Worm (Caenorhabditis elegans): ENCODE data around the gene K09A9.6.

The K09A9.6 gene

ce11 chrX:15607498-15608019 lies 30.5 kb downstream of the K09A9.6 start, which contains the start of gene nipi-3 (continued):
- TF ChIP-seq che-1 (tag; optimal IDR thresholded peaks at IDR 0.05): no peak
- no peak for TF ChIP-seq fkh-10 (GFP tag; optimal IDR thresholded peaks at IDR 0.05)
- TF ChIP-seq nhr-11 (tag; optimal IDR thresholded peaks at IDR 0.05): no peak
- TF ChIP-seq gmeb-2 (tag; optimal IDR thresholded peaks at IDR 0.05): no peak
- TF ChIP-seq elt-2 (tag; optimal IDR thresholded peaks at IDR 0.05): peak; percentile 54

- TF ChIP-seq unc-55 (GFP tag; optimal IDR thresholded peaks at IDR 0.05) (no peak), ttx-3 (tag; optimal IDR thresholded peaks at IDR 0.05) (no peak), lin-11 (tag; optimal IDR thresholded peaks at IDR 0.05) (no peak), ref-2 (tag; optimal IDR thresholded peaks at IDR 0.05) (no peak), C08G9.2 (tag; optimal IDR thresholded peaks at IDR 0.05) (no peak), ceh-2 (tag; optimal IDR thresholded peaks at IDR 0.05) (no peak), elt-4 (tag; optimal IDR thresholded peaks at IDR 0.05) (no peak), F13H6.1 (tag; optimal IDR thresholded peaks at IDR 0.05) (no peak), ama-1 (optimal IDR thresholded peaks at IDR 0.05) (no peak), ceh-45 (GFP tag; IDR thresholded peaks at IDR 0.05) (no peak), ceh-9 (tag; optimal IDR thresholded peaks at IDR 0.05) (no peak), ceh-14 (tag; optimal IDR thresholded peaks at IDR 0.05) (no peak), C38D4.7 (GFP tag; optimal IDR thresholded peaks at IDR 0.05) (no peak), Y22D7AL.16 (tag; optimal IDR thresholded peaks at IDR 0.05) (no peak), eyg-1 (tag; optimal IDR thresholded peaks at IDR 0.05) (no peak), pha-2 (tag; optimal IDR thresholded peaks at IDR 0.05) (no peak), ahr-1 (tag; optimal IDR thresholded peaks at IDR 0.05) (no peak), tbx-7 (tag; optimal IDR thresholded peaks at IDR 0.05) (no peak), ceh-24 (tag; optimal IDR thresholded peaks at IDR 0.05) (no peak), dve-1 (tag; optimal IDR thresholded peaks at IDR 0.05) (no peak)
Measured at ce11 chrX:15608593-15608992, 31.6 kb downstream of the K09A9.6 start.

ce11 chrX:15609698-15610097 lies 32.7 kb downstream of the K09A9.6 start:
- no peak for TF ChIP-seq hlh-30 (tag; optimal IDR thresholded peaks at IDR 0.05; ENCODE audit: insufficient read depth)

DNA sequence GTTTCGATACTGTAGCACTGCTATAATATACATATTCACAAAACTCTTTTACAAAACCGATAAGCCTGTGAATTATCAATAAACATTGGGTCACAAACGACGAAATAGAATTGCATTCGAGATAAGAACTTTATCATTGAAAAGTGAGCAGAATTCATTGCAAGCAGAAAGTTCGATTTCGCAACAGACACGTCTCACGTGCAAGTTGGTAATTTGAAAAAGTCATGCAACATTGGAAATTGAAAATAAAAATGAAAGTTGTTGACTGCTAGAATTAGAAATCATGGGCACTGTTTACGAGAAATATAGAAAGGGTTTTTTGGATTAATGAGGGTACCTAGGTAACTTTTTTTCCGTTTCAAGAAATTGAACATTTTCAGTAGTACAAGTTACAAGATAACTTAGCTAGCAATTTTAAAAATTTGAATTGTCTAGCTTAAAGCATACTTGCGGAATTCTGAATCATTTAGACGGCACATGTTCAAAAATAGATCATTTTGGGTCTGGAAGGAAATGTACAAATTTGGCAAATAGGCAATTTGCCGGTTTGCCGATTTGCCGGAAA lies 33.6 kb downstream of the K09A9.6 start:
- peak; percentile 88 for TF ChIP-seq elt-2 (tag; optimal IDR thresholded peaks at IDR 0.05)
- no peak for TF ChIP-seq sox-2 (GFP tag; IDR thresholded peaks at IDR 0.05)

ce11 chrX:15613745-15614229 lies 36.7 kb downstream of the K09A9.6 start, which contains the start of gene K09E9.3:
K09E9.3 (minus strand) TSS chrX:15613795.
- TF ChIP-seq hlh-13 (GFP tag; optimal IDR thresholded peaks at IDR 0.05) (no peak), nfya-1 (tag; optimal IDR thresholded peaks at IDR 0.05) (peak; percentile 37), ceh-31 (tag; optimal IDR thresholded peaks at IDR 0.05) (peak; percentile 2), tbx-2 (tag; optimal IDR thresholded peaks at IDR 0.05) (no peak)

- peak; percentile 84 for TF ChIP-seq unc-42 (tag; optimal IDR thresholded peaks at IDR 0.05)
- peak; percentile 28 for TF ChIP-seq dve-1 (tag; optimal IDR thresholded peaks at IDR 0.05)
- 0 out of 2 replicates have a peak, but pooled peaks have one; percentile 24 for TF ChIP-seq ceh-45 (GFP tag; IDR thresholded peaks at IDR 0.05)
- no peak for TF ChIP-seq ceh-30 (tag; optimal IDR thresholded peaks at IDR 0.05)
- TF ChIP-seq pros-1 (tag; optimal IDR thresholded peaks at IDR 0.05): peak; percentile 7
- peak; percentile 18 for TF ChIP-seq nfya-1 (tag; optimal IDR thresholded peaks at IDR 0.05)
- TF ChIP-seq unc-55 (GFP tag; optimal IDR thresholded peaks at IDR 0.05): peak; percentile 75
- TF ChIP-seq ceh-18 (tag; optimal IDR thresholded peaks at IDR 0.05): peak; percentile 25
- TF ChIP-seq lim-6 (tag; optimal IDR thresholded peaks at IDR 0.05): no peak
- no peak for TF ChIP-seq ceh-2 (tag; optimal IDR thresholded peaks at IDR 0.05)
- TF ChIP-seq ceh-31 (tag; optimal IDR thresholded peaks at IDR 0.05): peak; percentile 43
- TF ChIP-seq odd-2 (tag; optimal IDR thresholded peaks at IDR 0.05): no peak
Measured at ce11 chrX:15616443-15616842, 39.4 kb downstream of the K09A9.6 start, which contains the start of gene ergi-3. ergi-3 (minus strand) TSS chrX:15616753.
